Fruit fly (Drosophila melanogaster): ENCODE results near the gene CG31010.

Gene CG31010

dm6 chr3R:30718442-30718841 is 12.5 kb upstream of the CG31010 start:
- TF ChIP-seq GATAd (GFP tag; optimal IDR thresholded peaks at IDR 0.05) (no peak), CG32264 (GFP tag; optimal IDR thresholded peaks at IDR 0.05) (no peak), Vsx2 (GFP tag; optimal IDR thresholded peaks at IDR 0.05; ENCODE audit: partially characterized antibody) (no peak), CrebA (GFP tag; optimal IDR thresholded peaks at IDR 0.05; ENCODE audit: borderline replicate concordance) (no peak), psq (GFP tag; optimal IDR thresholded peaks at IDR 0.05) (no peak), h (GFP tag; optimal IDR thresholded peaks at IDR 0.05) (no peak), Abd-B (GFP tag; optimal IDR thresholded peaks at IDR 0.05) (no peak), Dif (GFP tag; optimal IDR thresholded peaks at IDR 0.05; ENCODE audit: partially characterized antibody) (no peak), N (GFP tag; optimal IDR thresholded peaks at IDR 0.05) (no peak), Rel (GFP tag; optimal IDR thresholded peaks at IDR 0.05) (no peak), Rel (tag; optimal IDR thresholded peaks at IDR 0.05) (no peak), OdsH (GFP tag; optimal IDR thresholded peaks at IDR 0.05) (no peak), tai (GFP tag; optimal IDR thresholded peaks at IDR 0.05) (no peak), foxo (GFP tag; optimal IDR thresholded peaks at IDR 0.05) (no peak), Sp1 (GFP tag; optimal IDR thresholded peaks at IDR 0.05) (no peak), Jra (GFP tag; optimal IDR thresholded peaks at IDR 0.05) (no peak)

- TF ChIP-seq N (GFP tag; optimal IDR thresholded peaks at IDR 0.05), result no peak
- TF ChIP-seq usp (GFP tag; optimal IDR thresholded peaks at IDR 0.05), result no peak
These were observed 8.5 kb upstream of the CG31010 start for dm6 chr3R:30714395-30714794.

dm6 chr3R:30710442-30710841 is 4.5 kb upstream of the CG31010 start:
- TF ChIP-seq Hr83 (GFP tag; optimal IDR thresholded peaks at IDR 0.05; ENCODE audit: poor library complexity, severe bottlenecking) (no peak), woc (GFP tag; optimal IDR thresholded peaks at IDR 0.05) (no peak), HLH106 (tag; optimal IDR thresholded peaks at IDR 0.05) (no peak), ey (GFP tag; optimal IDR thresholded peaks at IDR 0.05) (no peak), sv (GFP tag; optimal IDR thresholded peaks at IDR 0.05) (no peak), Sp1 (GFP tag; optimal IDR thresholded peaks at IDR 0.05) (no peak), foxo (GFP tag; optimal IDR thresholded peaks at IDR 0.05) (no peak), OdsH (GFP tag; optimal IDR thresholded peaks at IDR 0.05) (no peak), dl (GFP tag; optimal IDR thresholded peaks at IDR 0.05; ENCODE audit: insufficient read depth in 1 of 2, partially characterized antibody in 2 of 2) (no peak)

- TF ChIP-seq Jra (GFP tag; optimal IDR thresholded peaks at IDR 0.05) (no peak), foxo (GFP tag; optimal IDR thresholded peaks at IDR 0.05) (no peak), CrebA (GFP tag; optimal IDR thresholded peaks at IDR 0.05; ENCODE audit: borderline replicate concordance) (no peak), dl (GFP tag; optimal IDR thresholded peaks at IDR 0.05; ENCODE audit: insufficient read depth in 1 of 2, partially characterized antibody in 2 of 2) (no peak), br (GFP tag; optimal IDR thresholded peaks at IDR 0.05) (no peak), Mio (GFP tag; optimal IDR thresholded peaks at IDR 0.05) (no peak), Hnf4 (GFP tag; optimal IDR thresholded peaks at IDR 0.05) (no peak), h (GFP tag; optimal IDR thresholded peaks at IDR 0.05) (no peak), sv (GFP tag; optimal IDR thresholded peaks at IDR 0.05) (no peak), Vsx2 (GFP tag; optimal IDR thresholded peaks at IDR 0.05; ENCODE audit: partially characterized antibody) (no peak), CG32264 (GFP tag; optimal IDR thresholded peaks at IDR 0.05) (no peak), Sp1 (GFP tag; optimal IDR thresholded peaks at IDR 0.05) (no peak), Myc (optimal IDR thresholded peaks at IDR 0.05) (no peak), dmrt93B (GFP tag; optimal IDR thresholded peaks at IDR 0.05) (no peak), pan (optimal IDR thresholded peaks at IDR 0.05) (no peak), N (GFP tag; optimal IDR thresholded peaks at IDR 0.05) (no peak), Rel (GFP tag; optimal IDR thresholded peaks at IDR 0.05) (no peak), Rel (tag; optimal IDR thresholded peaks at IDR 0.05) (no peak)
These were observed 3.3 kb upstream of the CG31010 start for dm6 chr3R:30709270-30709669.

- TF ChIP-seq brk (GFP tag; optimal IDR thresholded peaks at IDR 0.05) (no peak), Hr78 (GFP tag; optimal IDR thresholded peaks at IDR 0.05) (no peak), CrebA (GFP tag; optimal IDR thresholded peaks at IDR 0.05; ENCODE audit: borderline replicate concordance) (no peak), pan (optimal IDR thresholded peaks at IDR 0.05) (no peak), dsf (GFP tag; optimal IDR thresholded peaks at IDR 0.05; ENCODE audit: borderline replicate concordance) (no peak), N (GFP tag; optimal IDR thresholded peaks at IDR 0.05) (no peak), Hr83 (GFP tag; optimal IDR thresholded peaks at IDR 0.05; ENCODE audit: poor library complexity, severe bottlenecking) (no peak), dmrt93B (GFP tag; optimal IDR thresholded peaks at IDR 0.05) (no peak), h (GFP tag; optimal IDR thresholded peaks at IDR 0.05) (no peak), Dfd (GFP tag; optimal IDR thresholded peaks at IDR 0.05) (no peak), psq (GFP tag; optimal IDR thresholded peaks at IDR 0.05) (no peak), lola (GFP tag; optimal IDR thresholded peaks at IDR 0.05) (no peak), Dif (GFP tag; optimal IDR thresholded peaks at IDR 0.05; ENCODE audit: partially characterized antibody) (no peak), Hnf4 (GFP tag; optimal IDR thresholded peaks at IDR 0.05) (no peak), tai (GFP tag; optimal IDR thresholded peaks at IDR 0.05) (no peak), Jra (GFP tag; optimal IDR thresholded peaks at IDR 0.05) (no peak), sage (GFP tag; optimal IDR thresholded peaks at IDR 0.05) (no peak)
These were observed 6.8 kb downstream of the CG31010 start for dm6 chr3R:30699165-30699564.
